Worm (Caenorhabditis elegans) whole organism, young adult: ENCODE data around the gene srbc-49.

Experiments used
- F23B12.7 ChIP-seq: sonication (generic microtip); optimal IDR thresholded peaks from 2 replicates; lab custom pipeline; 2017; ENCODE audit warnings: missing genetic modification characterization, mild to moderate bottlenecking, missing compliant biosample characterization, antibody characterized with exemption, moderate library complexity; ENCODE audit not compliant: insufficient read depth
- K12H6.12 ChIP-seq: fragments of 200-800 bp; sonication (Bioruptor generic); optimal IDR thresholded peaks from 2 replicates; lab custom pipeline; 2018; ENCODE audit warnings: mild to moderate bottlenecking, missing genetic modification characterization, missing compliant biosample characterization
- Y56A3A.18 ChIP-seq: fragments of 200-800 bp; sonication (Bioruptor generic); IDR thresholded peaks from 2 replicates; pipeline ENCODE4 v1.3.6; 2022; ENCODE audit warnings: missing genetic modification reagents, missing genetic modification characterization, missing compliant biosample characterization
- ama-1 ChIP-seq, 3 experiments: fragments of 150-350 bp in 1 of 3; sonication (generic microtip) in 2 of 3; optimal IDR thresholded peaks; 2 replicates each; lab custom pipeline; 2014 to 2018; ENCODE audit warnings: missing biosample characterization in 2 of 3, missing genetic modification characterization in 2 of 3, missing genetic modification reagents in 2 of 3
- ccch-3 ChIP-seq: fragments of 200-800 bp; sonication (Bioruptor generic); optimal IDR thresholded peaks from 2 replicates; lab custom pipeline; 2018; ENCODE audit warnings: mild to moderate bottlenecking, missing genetic modification characterization, missing compliant biosample characterization
- gei-17 ChIP-seq: fragments of 200-800 bp; sonication (Bioruptor generic); optimal IDR thresholded peaks from 2 replicates; lab custom pipeline; 2018; ENCODE audit warnings: mild to moderate bottlenecking, missing genetic modification characterization, missing compliant biosample characterization
- him-1 ChIP-seq: sonication (generic microtip); optimal IDR thresholded peaks from 2 replicates; lab custom pipeline; 2016; ENCODE audit warnings: missing genotype, missing genetic modification reagents, missing genetic modification characterization, missing compliant biosample characterization
- let-526 ChIP-seq: fragments of 200-800 bp; sonication (Bioruptor generic); IDR thresholded peaks from 2 replicates; pipeline ENCODE4 v1.3.6; 2022; ENCODE audit warnings: missing genetic modification reagents, missing genetic modification characterization, missing compliant biosample characterization
- lin-26 ChIP-seq: fragments of 200-800 bp; sonication (Bioruptor generic); IDR thresholded peaks from 2 replicates; pipeline ENCODE4 v1.3.6; 2022; ENCODE audit warnings: missing genetic modification reagents, missing genetic modification characterization, missing compliant biosample characterization
- lin-54 ChIP-seq: fragments of 200-800 bp; sonication (Bioruptor generic); optimal IDR thresholded peaks from 2 replicates; lab custom pipeline; 2018; ENCODE audit warnings: mild to moderate bottlenecking, missing genetic modification characterization, missing compliant biosample characterization
- pha-4 ChIP-seq: fragments of 150-350 bp; sonication (generic microtip); optimal IDR thresholded peaks from 2 replicates; lab custom pipeline; 2014; ENCODE audit warnings: missing biosample characterization, missing genetic modification reagents, missing genetic modification characterization
- snpc-4 ChIP-seq, 5 experiments: fragments of 150-350 bp in 1 of 5; sonication (generic microtip) in 4 of 5; optimal IDR thresholded peaks; 2 replicates each; lab custom pipeline; 2014 to 2018; ENCODE audit warnings: missing genetic modification characterization in 5 of 5, missing biosample characterization in 3 of 5, antibody characterized with exemption in 2 of 5, mild to moderate bottlenecking in 2 of 5, missing compliant biosample characterization in 2 of 5, missing genotype in 2 of 5, moderate library complexity in 2 of 5, missing genetic modification reagents in 1 of 5
- ztf-3 ChIP-seq: fragments of 200-800 bp; sonication (Bioruptor generic); optimal IDR thresholded peaks from 2 replicates; lab custom pipeline; 2018; ENCODE audit warnings: mild to moderate bottlenecking, missing genetic modification characterization, missing compliant biosample characterization

- TF ChIP-seq ama-1 (optimal IDR thresholded peaks at IDR 0.05; lab: Kevin White, UChicago) (no peak), ama-1 (GFP tag; optimal IDR thresholded peaks at IDR 0.05; lab: Kevin White, UChicago) (no peak), ztf-3 (GFP tag; lab: Kevin White, UChicago) (no peak), him-1 (tag; lab: Kevin White, UChicago) (no peak), gei-17 (GFP tag; lab: Kevin White, UChicago) (no peak), snpc-4 (GFP tag; optimal IDR thresholded peaks at IDR 0.05; lab: Kevin White, UChicago) (no peak), snpc-4 (tag; optimal IDR thresholded peaks at IDR 0.05; lab: Kevin White, UChicago) (no peak), let-526 (GFP tag; lab: Robert Waterston, UW) (no peak), K12H6.12 (tag; lab: Kevin White, UChicago) (no peak), Y56A3A.18 (no peak), pha-4 (tag; lab: Kevin White, UChicago) (no peak), ccch-3 (GFP tag; lab: Kevin White, UChicago) (no peak), lin-54 (GFP tag; lab: Kevin White, UChicago) (no peak), F23B12.7 (no peak), lin-26 (GFP tag; lab: Robert Waterston, UW) (no peak)
Measured at ce11 chrV:15824866-15825265, 3.4 kb downstream of the srbc-49 start, which contains the start of gene srbc-50.
